Fruit fly (Drosophila melanogaster): Measurements from ENCODE around the gene Prp18.

Gene Prp18

dm6 chr3R:19031210-19031609 lies at the start of gene Prp18, which contains the start of gene CG6013:
TSS of gene Prp18 (minus strand) at chr3R:19031271.
TSS of gene CG6013 (plus strand) at chr3R:19031503.
- TF ChIP-seq Sin3A (optimal IDR thresholded peaks at IDR 0.05) (no peak), ttk (optimal IDR thresholded peaks at IDR 0.05) (no peak), insv (optimal IDR thresholded peaks at IDR 0.05) (no peak), h (optimal IDR thresholded peaks at IDR 0.05) (no peak), psq (optimal IDR thresholded peaks at IDR 0.05) (no peak), Myc (optimal IDR thresholded peaks at IDR 0.05) (no peak)

- TF ChIP-seq Sin3A (optimal IDR thresholded peaks at IDR 0.05) = no peak
Measured at dm6 chr3R:19079140-19079539, 48.1 kb upstream of the Prp18 start.

dm6 chr3R:19077856-19078255 lies 46.8 kb upstream of the Prp18 start:
- TF ChIP-seq Myc (optimal IDR thresholded peaks at IDR 0.05) = no peak
- TF ChIP-seq Sin3A (optimal IDR thresholded peaks at IDR 0.05) = no peak
- no peak for TF ChIP-seq insv (optimal IDR thresholded peaks at IDR 0.05)
- TF ChIP-seq psq (optimal IDR thresholded peaks at IDR 0.05) = no peak
- TF ChIP-seq h (optimal IDR thresholded peaks at IDR 0.05) = no peak
- no peak for TF ChIP-seq ttk (optimal IDR thresholded peaks at IDR 0.05)

- no peak for TF ChIP-seq psq (optimal IDR thresholded peaks at IDR 0.05)
- TF ChIP-seq ttk (optimal IDR thresholded peaks at IDR 0.05) = no peak
- TF ChIP-seq insv (optimal IDR thresholded peaks at IDR 0.05) = no peak
Measured at dm6 chr3R:19075135-19075534, 44.1 kb upstream of the Prp18 start.

dm6 chr3R:19074207-19074606 lies 43.1 kb upstream of the Prp18 start:
- TF ChIP-seq ttk (optimal IDR thresholded peaks at IDR 0.05) = no peak
- no peak for TF ChIP-seq psq (optimal IDR thresholded peaks at IDR 0.05)
- no peak for TF ChIP-seq Myc (optimal IDR thresholded peaks at IDR 0.05)
- TF ChIP-seq insv (optimal IDR thresholded peaks at IDR 0.05) = no peak
- no peak for TF ChIP-seq h (optimal IDR thresholded peaks at IDR 0.05)
- no peak for TF ChIP-seq Sin3A (optimal IDR thresholded peaks at IDR 0.05)

dm6 chr3R:19073002-19073401 lies 41.9 kb upstream of the Prp18 start:
- TF ChIP-seq psq (optimal IDR thresholded peaks at IDR 0.05) = no peak
- no peak for TF ChIP-seq insv (optimal IDR thresholded peaks at IDR 0.05)
- no peak for TF ChIP-seq Sin3A (optimal IDR thresholded peaks at IDR 0.05)
- no peak for TF ChIP-seq Myc (optimal IDR thresholded peaks at IDR 0.05)
- TF ChIP-seq ttk (optimal IDR thresholded peaks at IDR 0.05) = no peak
- TF ChIP-seq h (optimal IDR thresholded peaks at IDR 0.05) = no peak

- TF ChIP-seq insv (optimal IDR thresholded peaks at IDR 0.05) = no peak
- TF ChIP-seq h (optimal IDR thresholded peaks at IDR 0.05) = no peak
Measured at dm6 chr3R:19071951-19072350, 40.9 kb upstream of the Prp18 start.

dm6 chr3R:19070222-19070949 lies 39.3 kb upstream of the Prp18 start:
- no peak for TF ChIP-seq h (optimal IDR thresholded peaks at IDR 0.05)
- no peak for TF ChIP-seq psq (optimal IDR thresholded peaks at IDR 0.05)
- TF ChIP-seq insv (optimal IDR thresholded peaks at IDR 0.05) = no peak
- no peak for TF ChIP-seq ttk (optimal IDR thresholded peaks at IDR 0.05)
- TF ChIP-seq Sin3A (optimal IDR thresholded peaks at IDR 0.05) = no peak
- TF ChIP-seq Myc (optimal IDR thresholded peaks at IDR 0.05) = no peak

- TF ChIP-seq Sin3A (optimal IDR thresholded peaks at IDR 0.05) (no peak), psq (optimal IDR thresholded peaks at IDR 0.05) (no peak), Myc (optimal IDR thresholded peaks at IDR 0.05) (no peak), h (optimal IDR thresholded peaks at IDR 0.05) (no peak), ttk (optimal IDR thresholded peaks at IDR 0.05) (no peak), insv (optimal IDR thresholded peaks at IDR 0.05) (no peak)
Measured at dm6 chr3R:19069740-19070139, 38.7 kb upstream of the Prp18 start.

dm6 chr3R:19067876-19068406 lies 36.9 kb upstream of the Prp18 start:
- no peak for TF ChIP-seq Myc (optimal IDR thresholded peaks at IDR 0.05)
- no peak for TF ChIP-seq psq (optimal IDR thresholded peaks at IDR 0.05)
- no peak for TF ChIP-seq h (optimal IDR thresholded peaks at IDR 0.05)
- TF ChIP-seq ttk (optimal IDR thresholded peaks at IDR 0.05) = no peak
- no peak for TF ChIP-seq insv (optimal IDR thresholded peaks at IDR 0.05)
- TF ChIP-seq Sin3A (optimal IDR thresholded peaks at IDR 0.05) = no peak

dm6 chr3R:19066965-19067614 lies 36.0 kb upstream of the Prp18 start:
- TF ChIP-seq Sin3A (optimal IDR thresholded peaks at IDR 0.05) (no peak), psq (optimal IDR thresholded peaks at IDR 0.05) (no peak), h (optimal IDR thresholded peaks at IDR 0.05) (no peak), Myc (optimal IDR thresholded peaks at IDR 0.05) (no peak), ttk (optimal IDR thresholded peaks at IDR 0.05) (no peak), insv (optimal IDR thresholded peaks at IDR 0.05) (no peak)

- TF ChIP-seq insv (optimal IDR thresholded peaks at IDR 0.05) = no peak
- no peak for TF ChIP-seq Sin3A (optimal IDR thresholded peaks at IDR 0.05)
- TF ChIP-seq ttk (optimal IDR thresholded peaks at IDR 0.05) = no peak
- no peak for TF ChIP-seq h (optimal IDR thresholded peaks at IDR 0.05)
- no peak for TF ChIP-seq psq (optimal IDR thresholded peaks at IDR 0.05)
- no peak for TF ChIP-seq Myc (optimal IDR thresholded peaks at IDR 0.05)
Measured at dm6 chr3R:19065474-19065873, 34.4 kb upstream of the Prp18 start.

All from Kc167 (cell line).